Fruit fly (Drosophila melanogaster): Measurements from ENCODE around the gene CG7079.

CG7079 gene

DNA sequence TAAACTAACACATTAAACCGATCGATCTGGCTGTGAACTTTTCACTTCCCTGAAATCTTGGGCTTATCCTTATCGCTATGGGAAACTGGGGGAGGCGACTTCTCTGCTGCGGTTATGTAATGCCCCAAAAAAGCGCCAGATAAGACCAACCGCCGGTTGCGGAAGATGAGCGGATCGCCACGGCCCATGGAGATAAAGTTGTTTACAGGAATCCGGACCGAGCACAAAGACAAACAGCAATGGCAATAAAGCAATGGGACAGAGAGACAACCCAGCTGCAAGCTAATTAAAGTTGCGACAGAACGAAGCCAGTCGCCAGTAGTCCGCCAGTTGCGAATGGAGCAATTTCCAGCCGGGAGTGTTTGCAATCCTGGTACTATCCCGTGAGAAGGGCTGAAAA lies 33.0 kb downstream of the CG7079 start, which contains the start of gene CG5697:
TSS of gene CG5697 (plus strand) at position 314 of the 400 bp plus-strand sequence.
- TF ChIP-seq Rel (GFP tag; optimal IDR thresholded peaks at IDR 0.05) (no peak), Rel (tag; optimal IDR thresholded peaks at IDR 0.05) (peak; percentile 13), sv (GFP tag; optimal IDR thresholded peaks at IDR 0.05) (no peak), Sp1 (GFP tag; optimal IDR thresholded peaks at IDR 0.05) (no peak), lola (GFP tag; optimal IDR thresholded peaks at IDR 0.05) (no peak), fru (GFP tag; optimal IDR thresholded peaks at IDR 0.05) (no peak), CG32264 (GFP tag; optimal IDR thresholded peaks at IDR 0.05) (no peak), tai (GFP tag; optimal IDR thresholded peaks at IDR 0.05) (no peak), CrebA (GFP tag; optimal IDR thresholded peaks at IDR 0.05; ENCODE audit: borderline replicate concordance) (no peak), Dif (GFP tag; optimal IDR thresholded peaks at IDR 0.05; ENCODE audit: partially characterized antibody) (no peak), Myc (optimal IDR thresholded peaks at IDR 0.05) (no peak), ey (GFP tag; optimal IDR thresholded peaks at IDR 0.05) (no peak), dl (GFP tag; optimal IDR thresholded peaks at IDR 0.05; ENCODE audit: insufficient read depth in 1 of 2, partially characterized antibody in 2 of 2) (no peak), GATAd (GFP tag; optimal IDR thresholded peaks at IDR 0.05) (no peak), Mio (GFP tag; optimal IDR thresholded peaks at IDR 0.05) (no peak), foxo (GFP tag; optimal IDR thresholded peaks at IDR 0.05) (peak in 1 of 2 experiments; percentile 31), pan (optimal IDR thresholded peaks at IDR 0.05) (no peak), usp (GFP tag; optimal IDR thresholded peaks at IDR 0.05) (no peak), jim (GFP tag; optimal IDR thresholded peaks at IDR 0.05) (no peak), Abd-B (GFP tag; optimal IDR thresholded peaks at IDR 0.05) (no peak), br (GFP tag; optimal IDR thresholded peaks at IDR 0.05) (peak; percentile 15), Hr83 (GFP tag; optimal IDR thresholded peaks at IDR 0.05; ENCODE audit: poor library complexity, severe bottlenecking) (peak; percentile 26), Hnf4 (GFP tag; optimal IDR thresholded peaks at IDR 0.05) (no peak), OdsH (GFP tag; optimal IDR thresholded peaks at IDR 0.05) (peak; percentile 16), h (GFP tag; optimal IDR thresholded peaks at IDR 0.05) (peak; percentile 11), psq (GFP tag; optimal IDR thresholded peaks at IDR 0.05) (no peak), HLH106 (tag; optimal IDR thresholded peaks at IDR 0.05) (no peak), brk (GFP tag; optimal IDR thresholded peaks at IDR 0.05) (no peak), Jra (GFP tag; optimal IDR thresholded peaks at IDR 0.05) (no peak)

DNA sequence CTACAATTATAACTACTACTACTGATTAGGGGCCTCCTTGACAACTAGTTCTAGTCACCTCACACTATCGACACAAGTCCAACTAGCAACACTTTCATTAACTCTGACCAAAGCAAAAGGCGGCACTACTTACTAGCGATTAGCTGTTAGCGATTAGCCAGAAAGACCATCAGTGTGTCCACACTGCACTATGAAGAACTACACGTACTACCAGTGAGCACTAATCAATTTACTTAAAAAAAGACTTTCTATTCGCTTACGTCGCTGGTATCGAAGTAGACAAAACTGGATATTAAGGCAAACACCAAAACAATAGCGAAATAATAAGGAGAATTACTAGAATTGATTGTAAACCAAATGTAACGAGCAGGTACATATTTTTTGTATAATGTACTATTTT lies 34.8 kb downstream of the CG7079 start:
- TF ChIP-seq Mio (GFP tag; optimal IDR thresholded peaks at IDR 0.05) (no peak), ey (GFP tag; optimal IDR thresholded peaks at IDR 0.05) (no peak), OdsH (GFP tag; optimal IDR thresholded peaks at IDR 0.05) (no peak), tai (GFP tag; optimal IDR thresholded peaks at IDR 0.05) (no peak), Sp1 (GFP tag; optimal IDR thresholded peaks at IDR 0.05) (no peak), Rel (GFP tag; optimal IDR thresholded peaks at IDR 0.05) (no peak), Rel (tag; optimal IDR thresholded peaks at IDR 0.05) (no peak), N (GFP tag; optimal IDR thresholded peaks at IDR 0.05) (no peak), Abd-B (GFP tag; optimal IDR thresholded peaks at IDR 0.05) (no peak), h (GFP tag; optimal IDR thresholded peaks at IDR 0.05) (no peak)

DNA sequence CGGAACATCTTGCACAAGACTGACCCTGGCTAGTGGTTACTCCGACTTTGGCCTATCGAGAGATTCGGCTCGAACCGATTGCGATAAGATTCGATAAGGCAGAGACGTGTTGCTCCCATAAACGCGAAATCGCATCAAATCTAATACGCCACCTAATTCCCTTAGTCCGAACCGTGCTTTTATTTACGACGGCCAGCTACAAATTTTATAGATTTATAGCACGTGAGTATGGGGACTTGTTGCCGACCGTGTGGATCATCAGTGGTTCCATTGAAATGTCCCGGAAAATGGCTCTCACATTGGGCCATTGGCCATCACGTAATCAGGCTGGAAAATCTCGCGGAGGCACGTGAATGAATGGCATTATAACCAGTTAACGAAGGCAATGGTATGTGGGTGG lies 41.7 kb downstream of the CG7079 start, which contains the start of gene Alp5:
TSS of gene Alp5 (minus strand) at position 24 of the 400 bp plus-strand sequence.
- peak; percentile 35 for TF ChIP-seq CrebA (GFP tag; optimal IDR thresholded peaks at IDR 0.05; ENCODE audit: borderline replicate concordance)
- TF ChIP-seq OdsH (GFP tag; optimal IDR thresholded peaks at IDR 0.05): no peak

DNA sequence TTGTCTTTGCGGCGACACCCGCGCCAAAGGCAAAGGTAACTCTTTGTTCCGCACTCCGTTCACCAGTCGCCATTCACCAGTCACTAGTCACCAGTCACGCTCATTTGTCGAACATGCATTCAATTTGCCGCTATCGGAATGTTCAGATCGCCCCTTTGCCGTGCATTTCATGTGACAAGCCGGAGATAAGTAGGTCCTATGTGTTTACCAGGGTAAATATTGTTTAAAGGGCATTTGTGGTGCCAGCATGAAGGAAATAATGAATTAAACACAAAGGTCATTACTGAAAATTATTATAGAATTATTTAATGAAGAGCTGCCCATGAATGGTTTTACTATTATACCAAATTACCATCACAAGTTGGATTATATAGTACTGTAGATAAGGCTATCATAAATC lies 47.5 kb downstream of the CG7079 start:
- TF ChIP-seq tai (GFP tag; optimal IDR thresholded peaks at IDR 0.05): no peak
- no peak for TF ChIP-seq dmrt93B (GFP tag; optimal IDR thresholded peaks at IDR 0.05)
- no peak for TF ChIP-seq Mio (GFP tag; optimal IDR thresholded peaks at IDR 0.05)
- TF ChIP-seq pan (optimal IDR thresholded peaks at IDR 0.05): no peak
- no peak for TF ChIP-seq sv (GFP tag; optimal IDR thresholded peaks at IDR 0.05)
- TF ChIP-seq N (GFP tag; optimal IDR thresholded peaks at IDR 0.05): no peak
- no peak for TF ChIP-seq brk (GFP tag; optimal IDR thresholded peaks at IDR 0.05)
- TF ChIP-seq GATAd (GFP tag; optimal IDR thresholded peaks at IDR 0.05): no peak
- TF ChIP-seq Myc (optimal IDR thresholded peaks at IDR 0.05): no peak
- TF ChIP-seq usp (GFP tag; optimal IDR thresholded peaks at IDR 0.05): no peak
- no peak for TF ChIP-seq rgr (GFP tag; optimal IDR thresholded peaks at IDR 0.05)
- TF ChIP-seq CrebA (GFP tag; optimal IDR thresholded peaks at IDR 0.05; ENCODE audit: borderline replicate concordance): no peak
- TF ChIP-seq Abd-B (GFP tag; optimal IDR thresholded peaks at IDR 0.05): no peak
- no peak for TF ChIP-seq h (GFP tag; optimal IDR thresholded peaks at IDR 0.05)
- TF ChIP-seq br (GFP tag; optimal IDR thresholded peaks at IDR 0.05): no peak
- TF ChIP-seq CG9705 (GFP tag; optimal IDR thresholded peaks at IDR 0.05): no peak
- no peak for TF ChIP-seq CG32264 (GFP tag; optimal IDR thresholded peaks at IDR 0.05)
- no peak for TF ChIP-seq OdsH (GFP tag; optimal IDR thresholded peaks at IDR 0.05)
- no peak for TF ChIP-seq Dfd (GFP tag; optimal IDR thresholded peaks at IDR 0.05)
- TF ChIP-seq psq (GFP tag; optimal IDR thresholded peaks at IDR 0.05): no peak
